Worm (Caenorhabditis elegans) whole organism, L4/young adult: ENCODE measurements around the gene nhr-17.
A peak's percentile ranks its signal among the peaks of the same experiment; 100 is the strongest.

Experiments used
- W03F9.2 ChIP-seq: fragments of 150-350 bp; optimal IDR thresholded peaks from 2 replicates; lab custom pipeline; 2014; ENCODE audit warnings: missing biosample characterization, missing genetic modification characterization
- dao-5 ChIP-seq: sonication (generic microtip); optimal IDR thresholded peaks from 2 replicates; lab custom pipeline; 2016; ENCODE audit warnings: missing genotype, missing genetic modification characterization, moderate library complexity, missing compliant biosample characterization
- him-1 ChIP-seq: sonication (generic microtip); optimal IDR thresholded peaks from 2 replicates; lab custom pipeline; 2016; ENCODE audit warnings: missing genotype, missing genetic modification reagents, missing genetic modification characterization, missing compliant biosample characterization

nhr-17 gene

ce11 chrX:12630556-12630955 is 37.1 kb downstream of the nhr-17 start:
- TF ChIP-seq W03F9.2 (tag; lab: Kevin White, UChicago) = peak; percentile 22
- no peak for TF ChIP-seq him-1 (tag; lab: Kevin White, UChicago)

- no peak for TF ChIP-seq him-1 (tag; lab: Kevin White, UChicago)
Observed at ce11 chrX:12630005-12630404, 37.6 kb downstream of the nhr-17 start.

DNA sequence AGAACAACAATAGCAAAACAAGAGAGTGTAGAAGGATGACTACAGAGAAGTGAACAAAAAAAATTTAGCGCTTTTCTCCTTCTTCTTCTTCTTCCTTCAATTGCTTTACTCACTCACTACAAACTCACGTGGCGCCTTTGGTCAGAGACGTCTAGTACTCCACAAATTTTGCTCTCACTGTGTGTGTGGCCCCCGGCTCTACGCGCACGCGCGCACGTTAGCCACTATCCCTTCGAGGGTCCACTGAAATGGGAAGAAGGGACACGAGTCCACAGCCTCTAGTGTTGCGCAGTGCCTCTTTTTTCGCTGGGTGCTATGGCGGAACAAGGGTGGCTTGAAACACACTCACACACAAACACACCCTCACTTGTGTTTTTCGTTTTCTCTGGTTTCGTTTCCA is 38.4 kb downstream of the nhr-17 start:
- TF ChIP-seq W03F9.2 (tag; lab: Kevin White, UChicago) = no peak
- peak; percentile 71 for TF ChIP-seq him-1 (tag; lab: Kevin White, UChicago)

- TF ChIP-seq him-1 (tag; lab: Kevin White, UChicago) (no peak), W03F9.2 (tag; lab: Kevin White, UChicago) (no peak), dao-5 (no peak)
Observed at ce11 chrX:12627797-12628196, 39.9 kb downstream of the nhr-17 start.

ce11 chrX:12620310-12620709 is 47.3 kb downstream of the nhr-17 start:
- TF ChIP-seq W03F9.2 (tag; lab: Kevin White, UChicago) (no peak), dao-5 (no peak), him-1 (tag; lab: Kevin White, UChicago) (no peak)

- no peak for TF ChIP-seq W03F9.2 (tag; lab: Kevin White, UChicago)
- no peak for TF ChIP-seq him-1 (tag; lab: Kevin White, UChicago)
- TF ChIP-seq dao-5 = no peak
Observed at ce11 chrX:12619165-12619564, 48.5 kb downstream of the nhr-17 start, which contains the start of gene R09A8.2. Gene R09A8.2, plus strand, starts transcription at chrX:12619465.

ce11 chrX:12618447-12618846 is 49.2 kb downstream of the nhr-17 start:
- TF ChIP-seq W03F9.2 (tag; lab: Kevin White, UChicago) (no peak), him-1 (tag; lab: Kevin White, UChicago) (no peak), dao-5 (no peak)
